Fruit fly (Drosophila melanogaster): ENCODE results near the gene GABPI.

Gene GABPI

dm6 chr2L:3006194-3006593, 24.1 kb upstream of the GABPI start:
- TF ChIP-seq psq (optimal IDR thresholded peaks at IDR 0.05) (no peak), Myc (optimal IDR thresholded peaks at IDR 0.05) (no peak), Sin3A (optimal IDR thresholded peaks at IDR 0.05) (no peak), h (optimal IDR thresholded peaks at IDR 0.05) (no peak), insv (optimal IDR thresholded peaks at IDR 0.05) (no peak), ttk (optimal IDR thresholded peaks at IDR 0.05) (no peak)

DNA sequence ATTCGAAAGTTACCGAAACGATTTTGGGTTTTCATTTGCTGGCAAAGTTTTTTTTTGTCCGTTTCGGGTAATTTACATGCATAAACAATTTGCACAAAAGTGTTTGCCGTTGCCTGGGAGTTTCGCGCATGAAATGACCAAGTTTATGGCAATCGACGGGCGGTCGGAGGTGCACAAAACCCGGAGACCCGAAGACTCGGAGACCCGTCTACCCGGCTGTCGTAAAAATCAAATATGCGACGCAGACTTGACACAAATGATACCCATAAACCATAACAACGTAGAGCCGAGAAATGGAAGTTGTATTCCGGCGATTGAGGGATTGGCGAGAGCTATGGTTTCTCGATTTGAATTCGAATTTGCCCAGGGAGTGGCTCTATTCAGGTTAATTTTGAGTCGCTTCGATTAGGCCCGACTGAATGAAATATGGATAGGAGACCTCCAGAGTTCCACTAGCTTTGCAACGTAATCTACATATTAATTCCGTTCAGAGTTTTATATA, 23.4 kb upstream of the GABPI start:
- TF ChIP-seq psq (optimal IDR thresholded peaks at IDR 0.05) (no peak), ttk (optimal IDR thresholded peaks at IDR 0.05) (no peak), Myc (optimal IDR thresholded peaks at IDR 0.05) (no peak), h (optimal IDR thresholded peaks at IDR 0.05) (no peak), insv (optimal IDR thresholded peaks at IDR 0.05) (no peak), Sin3A (optimal IDR thresholded peaks at IDR 0.05) (no peak)

DNA sequence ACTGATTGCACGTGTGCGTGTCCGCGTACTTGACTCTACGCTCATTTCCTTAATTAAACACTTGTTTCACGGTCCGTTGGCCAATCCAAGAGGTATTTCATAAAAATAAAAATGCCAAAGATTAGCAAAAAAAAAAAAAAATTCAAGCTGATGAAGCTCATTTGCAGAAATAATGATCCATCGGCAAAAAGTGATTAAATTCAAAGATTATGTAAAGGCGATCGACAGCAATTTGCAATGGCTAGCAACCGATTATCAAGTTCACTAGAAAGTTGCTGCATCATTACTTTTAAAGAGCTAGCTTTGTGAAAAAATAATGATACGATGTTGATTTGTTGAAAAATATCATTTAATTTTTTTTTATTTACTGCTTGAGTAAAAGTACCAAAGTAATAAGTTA, 20.9 kb upstream of the GABPI start:
- TF ChIP-seq psq (optimal IDR thresholded peaks at IDR 0.05) (no peak), Myc (optimal IDR thresholded peaks at IDR 0.05) (no peak), h (optimal IDR thresholded peaks at IDR 0.05) (no peak), Sin3A (optimal IDR thresholded peaks at IDR 0.05) (no peak), ttk (optimal IDR thresholded peaks at IDR 0.05) (no peak)

dm6 chr2L:3011484-3011883, 18.9 kb upstream of the GABPI start:
- TF ChIP-seq h (optimal IDR thresholded peaks at IDR 0.05) (no peak), psq (optimal IDR thresholded peaks at IDR 0.05) (no peak), Myc (optimal IDR thresholded peaks at IDR 0.05) (no peak), Sin3A (optimal IDR thresholded peaks at IDR 0.05) (no peak), insv (optimal IDR thresholded peaks at IDR 0.05) (no peak)

dm6 chr2L:3012780-3013179, 17.6 kb upstream of the GABPI start:
- TF ChIP-seq Myc (optimal IDR thresholded peaks at IDR 0.05) (no peak), Sin3A (optimal IDR thresholded peaks at IDR 0.05) (no peak)

DNA sequence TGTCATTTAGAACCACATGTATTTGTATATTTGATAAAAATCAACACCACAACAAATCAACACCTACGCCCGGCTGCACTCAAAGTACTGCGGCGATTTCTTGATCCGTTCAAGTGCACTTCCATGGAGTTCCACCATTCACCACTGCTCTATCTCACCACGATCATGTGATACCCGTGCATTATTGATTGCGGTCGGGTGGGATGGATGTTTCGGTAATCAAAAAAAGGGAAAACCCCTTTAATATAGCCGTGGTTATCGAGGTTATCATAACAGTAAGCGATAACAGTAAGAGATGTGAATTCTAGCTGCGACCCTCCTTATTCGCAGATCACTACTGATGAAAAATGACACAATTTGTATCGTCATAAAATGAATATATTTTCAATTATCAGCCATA, 12.1 kb upstream of the GABPI start, which contains the start of the genes CG17224 and CG17264:
TSS of gene CG17224 (minus strand) at position 97 of the 400 bp plus-strand sequence.
TSS of gene CG17264 (plus strand) at position 297 of the 400 bp plus-strand sequence.
- TF ChIP-seq Myc (optimal IDR thresholded peaks at IDR 0.05), result no peak
- no peak for TF ChIP-seq Sin3A (optimal IDR thresholded peaks at IDR 0.05)
- no peak for TF ChIP-seq insv (optimal IDR thresholded peaks at IDR 0.05)
- no peak for TF ChIP-seq ttk (optimal IDR thresholded peaks at IDR 0.05)
- TF ChIP-seq h (optimal IDR thresholded peaks at IDR 0.05), result no peak
- TF ChIP-seq psq (optimal IDR thresholded peaks at IDR 0.05), result no peak

DNA sequence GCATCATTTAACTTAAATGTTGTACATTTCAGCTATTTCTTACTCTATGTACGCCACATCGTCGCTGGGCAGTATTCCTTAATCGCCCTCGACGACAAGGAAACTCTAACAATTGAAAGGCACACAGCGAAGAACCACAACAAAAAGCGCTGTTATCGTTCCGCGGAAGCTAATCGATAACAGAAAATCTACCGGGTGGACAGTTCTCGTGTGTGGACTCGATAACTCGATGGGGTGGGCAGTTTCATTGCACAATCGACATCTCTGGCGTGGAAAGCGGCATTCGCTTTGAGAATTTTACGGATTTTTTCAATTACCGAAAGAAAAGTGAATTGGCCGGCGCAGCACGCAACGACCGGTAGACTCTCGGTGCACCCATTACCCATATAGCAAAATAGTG, 7.4 kb upstream of the GABPI start, which contains the start of the genes alpha4GT1 and Prp40:
TSS of gene alpha4GT1 (minus strand) at position 156 of the 400 bp plus-strand sequence.
TSS of gene Prp40 (plus strand) at position 241 of the 400 bp plus-strand sequence.
- no peak for TF ChIP-seq ttk (optimal IDR thresholded peaks at IDR 0.05)
- TF ChIP-seq Sin3A (optimal IDR thresholded peaks at IDR 0.05), result no peak
- TF ChIP-seq psq (optimal IDR thresholded peaks at IDR 0.05), result no peak
- no peak for TF ChIP-seq Myc (optimal IDR thresholded peaks at IDR 0.05)
- no peak for TF ChIP-seq insv (optimal IDR thresholded peaks at IDR 0.05)
- no peak for TF ChIP-seq h (optimal IDR thresholded peaks at IDR 0.05)

- TF ChIP-seq Myc (optimal IDR thresholded peaks at IDR 0.05) (no peak), psq (optimal IDR thresholded peaks at IDR 0.05) (no peak), h (optimal IDR thresholded peaks at IDR 0.05) (no peak), Sin3A (optimal IDR thresholded peaks at IDR 0.05) (no peak), insv (optimal IDR thresholded peaks at IDR 0.05) (no peak), ttk (optimal IDR thresholded peaks at IDR 0.05) (no peak)
Measured at dm6 chr2L:3029012-3029411, 1.3 kb upstream of the GABPI start, which contains the start of the genes Sf3b2 and CG17219. Gene Sf3b2 (minus strand): TSS chr2L:3029168. Gene CG17219 (plus strand): TSS chr2L:3029253.

- TF ChIP-seq psq (optimal IDR thresholded peaks at IDR 0.05), result no peak
- TF ChIP-seq insv (optimal IDR thresholded peaks at IDR 0.05), result no peak
- TF ChIP-seq ttk (optimal IDR thresholded peaks at IDR 0.05), result no peak
- TF ChIP-seq Myc (optimal IDR thresholded peaks at IDR 0.05), result no peak
- no peak for TF ChIP-seq h (optimal IDR thresholded peaks at IDR 0.05)
- no peak for TF ChIP-seq Sin3A (optimal IDR thresholded peaks at IDR 0.05)
Measured at dm6 chr2L:3034969-3035368, 4.6 kb downstream of the GABPI start, which contains the start of gene CG17258. Gene CG17258 (minus strand): TSS chr2L:3035348.

DNA sequence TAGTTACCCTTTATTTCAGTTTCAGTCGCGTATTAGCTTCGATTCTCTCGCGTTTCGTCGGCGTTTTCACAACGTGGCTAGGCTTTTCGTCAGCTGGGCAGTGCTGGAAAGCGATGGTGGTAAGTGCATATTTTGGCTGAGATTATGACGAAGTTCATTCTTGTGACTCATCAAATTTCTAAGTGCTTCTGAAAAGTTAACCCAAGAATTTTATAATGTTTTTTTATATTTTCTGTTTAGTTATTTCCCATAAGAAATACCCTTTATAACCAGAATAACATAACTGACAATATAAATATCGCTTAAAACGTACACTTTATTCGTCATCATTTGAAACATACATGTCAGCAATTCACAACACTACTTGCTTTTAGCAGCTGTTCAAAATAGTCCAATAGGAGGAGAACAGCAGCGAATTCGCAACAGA, 6.8 kb downstream of the GABPI start, which contains the start of the genes CG17260 and SerRS:
TSS of gene CG17260 (plus strand) at position 78 of the 427 bp plus-strand sequence.
TSS of gene SerRS (minus strand) at position 251 of the 427 bp plus-strand sequence.
- TF ChIP-seq h (optimal IDR thresholded peaks at IDR 0.05) (no peak), ttk (optimal IDR thresholded peaks at IDR 0.05) (no peak), psq (optimal IDR thresholded peaks at IDR 0.05) (no peak), insv (optimal IDR thresholded peaks at IDR 0.05) (no peak), Myc (optimal IDR thresholded peaks at IDR 0.05) (no peak), Sin3A (optimal IDR thresholded peaks at IDR 0.05) (no peak)

DNA sequence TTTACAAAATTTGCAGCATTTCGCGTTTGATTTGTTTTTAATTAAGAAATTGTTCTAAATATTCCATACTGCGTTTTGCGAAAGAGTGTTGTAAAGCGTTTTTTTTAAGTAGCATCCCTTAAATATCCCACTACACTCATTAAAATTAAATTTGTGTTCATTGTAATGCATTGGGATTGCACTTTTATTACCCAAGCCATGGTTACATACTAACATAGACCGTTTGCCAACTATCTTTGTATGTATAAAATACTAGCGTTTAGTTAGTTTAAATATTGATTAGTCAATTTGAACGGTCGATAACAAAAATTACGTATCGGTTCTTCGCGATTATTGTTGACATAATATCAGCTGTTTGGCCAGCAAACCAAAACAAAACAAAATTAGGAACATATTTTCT, 9.4 kb downstream of the GABPI start, which contains the start of the genes cnir and CG17221:
TSS of gene cnir (minus strand) at position 39 of the 400 bp plus-strand sequence.
TSS of gene CG17221 (plus strand) at position 203 of the 400 bp plus-strand sequence.
- TF ChIP-seq insv (optimal IDR thresholded peaks at IDR 0.05), result no peak
- no peak for TF ChIP-seq Myc (optimal IDR thresholded peaks at IDR 0.05)
- TF ChIP-seq ttk (optimal IDR thresholded peaks at IDR 0.05), result no peak
- no peak for TF ChIP-seq Sin3A (optimal IDR thresholded peaks at IDR 0.05)
- TF ChIP-seq h (optimal IDR thresholded peaks at IDR 0.05), result no peak
- no peak for TF ChIP-seq psq (optimal IDR thresholded peaks at IDR 0.05)

DNA sequence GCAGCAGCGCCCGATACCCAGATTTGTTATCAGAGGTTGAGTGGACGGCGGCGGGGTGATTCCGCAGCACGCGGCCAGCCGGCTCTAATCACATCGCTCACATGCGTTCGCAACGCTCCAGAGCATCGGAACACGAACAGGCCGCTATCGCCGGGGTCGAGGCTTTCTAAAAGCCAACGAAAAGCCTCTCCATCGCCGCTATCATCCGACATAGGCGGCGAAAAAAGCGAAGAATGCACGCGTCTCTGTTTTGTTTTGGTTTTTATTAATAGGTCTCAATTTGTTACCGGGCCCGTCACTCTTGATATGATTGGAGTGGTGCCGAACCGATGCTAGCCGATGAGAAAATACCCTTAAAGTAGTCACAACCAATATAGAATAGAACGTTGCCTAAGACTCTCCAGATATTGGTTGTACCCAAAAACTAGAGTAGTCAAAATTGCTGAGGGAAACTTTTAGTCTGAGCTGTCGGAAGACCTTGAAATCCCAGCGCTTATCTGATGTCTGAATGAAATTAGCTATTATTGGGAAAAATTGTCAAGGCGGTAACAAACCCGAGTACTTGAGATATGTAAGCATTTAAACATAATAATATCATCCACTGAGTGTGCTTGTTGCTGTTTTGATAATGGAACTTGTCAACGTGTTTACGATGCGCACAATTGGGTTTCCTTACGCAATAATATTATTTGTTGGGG, 11.7 kb downstream of the GABPI start, which contains the start of gene CG17261:
TSS of gene CG17261 (plus strand) at position 634 of the 698 bp plus-strand sequence.
- TF ChIP-seq psq (optimal IDR thresholded peaks at IDR 0.05) (no peak), Myc (optimal IDR thresholded peaks at IDR 0.05) (no peak), insv (optimal IDR thresholded peaks at IDR 0.05) (no peak), Sin3A (optimal IDR thresholded peaks at IDR 0.05) (no peak), h (optimal IDR thresholded peaks at IDR 0.05) (no peak), ttk (optimal IDR thresholded peaks at IDR 0.05) (no peak)
